Fruit fly (Drosophila melanogaster): ENCODE measurements around the gene Grip91.

- TF ChIP-seq Sox102F (GFP tag; optimal IDR thresholded peaks at IDR 0.05) = no peak
- no peak for TF ChIP-seq Ets96B (tag; optimal IDR thresholded peaks at IDR 0.05)
- no peak for TF ChIP-seq Lpt (GFP tag; optimal IDR thresholded peaks at IDR 0.05)
- no peak for TF ChIP-seq Sox15 (GFP tag; optimal IDR thresholded peaks at IDR 0.05)
- no peak for TF ChIP-seq OdsH (GFP tag; optimal IDR thresholded peaks at IDR 0.05)
- no peak for TF ChIP-seq pdm3 (GFP tag; optimal IDR thresholded peaks at IDR 0.05)
- TF ChIP-seq CG31627 (GFP tag; optimal IDR thresholded peaks at IDR 0.05) = no peak
- no peak for TF ChIP-seq fkh (GFP tag; optimal IDR thresholded peaks at IDR 0.05)
- no peak for TF ChIP-seq CG8632 (GFP tag; optimal IDR thresholded peaks at IDR 0.05)
- TF ChIP-seq ss (GFP tag; optimal IDR thresholded peaks at IDR 0.05) = no peak
- no peak for TF ChIP-seq CG1621 (tag; optimal IDR thresholded peaks at IDR 0.05)
- no peak for TF ChIP-seq CG7368 (GFP tag; optimal IDR thresholded peaks at IDR 0.05)
- TF ChIP-seq CG10669 (GFP tag; optimal IDR thresholded peaks at IDR 0.05) = no peak
- no peak for TF ChIP-seq CG10631 (GFP tag; optimal IDR thresholded peaks at IDR 0.05)
These were observed 42.9 kb upstream of the Grip91 start for dm6 chrX:13787282-13787850.

Data from whole organism, prepupa.